Worm (Caenorhabditis elegans) whole organism, young adult: ENCODE results near the gene trcs-1.

Experiments used
- B0035.1 ChIP-seq: sonication (generic microtip); optimal IDR thresholded peaks from 2 replicates; lab custom pipeline; 2016; ENCODE audit warnings: missing genetic modification characterization, mild to moderate bottlenecking, missing compliant biosample characterization, missing genotype, missing genetic modification reagents
- B0261.1 ChIP-seq: sonication (generic microtip); optimal IDR thresholded peaks from 2 replicates; lab custom pipeline; 2016; ENCODE audit warnings: mild to moderate bottlenecking, missing genetic modification characterization, moderate library complexity, missing compliant biosample characterization
- C17E4.6 ChIP-seq: fragments of 200-800 bp; sonication (Bioruptor generic); IDR thresholded peaks from 2 replicates; pipeline ENCODE4 v1.3.6; 2022; ENCODE audit warnings: missing genetic modification reagents, missing genetic modification characterization, missing compliant biosample characterization
- D2030.7 ChIP-seq: fragments of 200-800 bp; sonication (Bioruptor generic); IDR thresholded peaks from 2 replicates; pipeline ENCODE4 v1.3.6; 2022; ENCODE audit warnings: missing genetic modification reagents, missing genetic modification characterization, missing compliant biosample characterization
- F37B4.10 ChIP-seq: fragments of 200-800 bp; sonication (Bioruptor generic); IDR thresholded peaks from 2 replicates; pipeline ENCODE4 v1.3.6; 2022; ENCODE audit warnings: missing genetic modification characterization, missing compliant biosample characterization
- F39B2.1 ChIP-seq: fragments of 200-800 bp; sonication (Bioruptor generic); IDR thresholded peaks from 2 replicates; pipeline ENCODE4 v1.3.6; 2022; ENCODE audit warnings: missing genetic modification reagents, missing genetic modification characterization, missing compliant biosample characterization
- Y53G8AR.9 ChIP-seq: fragments of 200-800 bp; sonication (Bioruptor generic); conservative IDR thresholded peaks from 2 replicates; pipeline ENCODE4 v1.3.6; 2022; ENCODE audit warnings: missing genetic modification reagents, missing genetic modification characterization, missing compliant biosample characterization
- Y56A3A.18 ChIP-seq: fragments of 200-800 bp; sonication (Bioruptor generic); IDR thresholded peaks from 2 replicates; pipeline ENCODE4 v1.3.6; 2022; ENCODE audit warnings: missing genetic modification reagents, missing genetic modification characterization, missing compliant biosample characterization
- Y67H2A.10 ChIP-seq: fragments of 200-800 bp; sonication (Bioruptor generic); conservative IDR thresholded peaks from 2 replicates; pipeline ENCODE4 v1.3.6; 2022; ENCODE audit warnings: missing genetic modification reagents, missing genetic modification characterization, missing compliant biosample characterization
- ama-1 ChIP-seq, 3 experiments: fragments of 150-350 bp in 1 of 3; sonication (generic microtip) in 2 of 3; optimal IDR thresholded peaks; 2 replicates each; lab custom pipeline; 2014 to 2018; ENCODE audit warnings: missing biosample characterization in 2 of 3, missing genetic modification characterization in 2 of 3, missing genetic modification reagents in 2 of 3
- aptf-2 ChIP-seq: fragments of 200-800 bp; sonication (Bioruptor generic); conservative IDR thresholded peaks from 2 replicates; pipeline ENCODE4 v1.3.6; 2022; ENCODE audit warnings: missing genetic modification reagents, missing genetic modification characterization, missing compliant biosample characterization
- attf-5 ChIP-seq: fragments of 200-800 bp; sonication (Bioruptor generic); optimal IDR thresholded peaks from 2 replicates; lab custom pipeline; 2018; ENCODE audit warnings: mild to moderate bottlenecking, missing genetic modification characterization, missing compliant biosample characterization
- cebp-1 ChIP-seq, 2 experiments: fragments of 200-800 bp in 1 of 2; sonication (Bioruptor generic) in 1 of 2; sonication (generic microtip) in 1 of 2; IDR thresholded peaks in 1 of 2; optimal IDR thresholded peaks in 1 of 2; 2 replicates each; pipeline versions ENCODE4 v1.3.6 to Lab custom; 2017 to 2022; ENCODE audit warnings: missing compliant biosample characterization in 2 of 2, missing genetic modification characterization in 2 of 2, mild to moderate bottlenecking in 1 of 2, missing genetic modification reagents in 1 of 2, moderate library complexity in 1 of 2
- cebp-2 ChIP-seq: fragments of 200-800 bp; sonication (Bioruptor generic); IDR thresholded peaks from 2 replicates; pipeline ENCODE4 v1.3.6; 2022; ENCODE audit warnings: missing genetic modification characterization, missing compliant biosample characterization
- ceh-91 ChIP-seq: fragments of 200-800 bp; sonication (Bioruptor generic); IDR thresholded peaks from 2 replicates; pipeline ENCODE4 v1.3.6; 2022; ENCODE audit warnings: missing genetic modification reagents, missing genetic modification characterization, missing compliant biosample characterization
- dpl-1 ChIP-seq: fragments of 150-350 bp; optimal IDR thresholded peaks from 2 replicates; lab custom pipeline; 2014; ENCODE audit warnings: missing biosample characterization, missing genetic modification reagents, missing genetic modification characterization
- fkh-3 ChIP-seq: sonication (generic microtip); optimal IDR thresholded peaks from 2 replicates; lab custom pipeline; 2016; ENCODE audit warnings: mild to moderate bottlenecking, missing genetic modification characterization, missing compliant biosample characterization
- hsf-1 ChIP-seq: fragments of 200-800 bp; sonication (Bioruptor generic); IDR thresholded peaks from 2 replicates; pipeline ENCODE4 v1.3.6; 2022; ENCODE audit warnings: missing genetic modification reagents, missing genetic modification characterization, missing compliant biosample characterization
- let-607 ChIP-seq, 2 experiments: fragments of 200-800 bp in 1 of 2; sonication (Bioruptor generic) in 1 of 2; sonication (generic microtip) in 1 of 2; optimal IDR thresholded peaks; 2 replicates each; lab custom pipeline; 2016 to 2018; ENCODE audit warnings: mild to moderate bottlenecking in 2 of 2, missing compliant biosample characterization in 2 of 2, missing genetic modification characterization in 2 of 2, moderate library complexity in 2 of 2, missing genotype in 1 of 2
- mel-28 ChIP-seq: sonication (generic microtip); optimal IDR thresholded peaks from 2 replicates; lab custom pipeline; 2016; ENCODE audit warnings: borderline replicate concordance, mild to moderate bottlenecking, missing genetic modification characterization, missing compliant biosample characterization
- mes-4 ChIP-seq: sonication (generic microtip); optimal IDR thresholded peaks from 2 replicates; lab custom pipeline; 2016; ENCODE audit warnings: missing genotype, missing genetic modification characterization, missing compliant biosample characterization
- mxl-1 ChIP-seq: sonication (generic microtip); optimal IDR thresholded peaks from 2 replicates; lab custom pipeline; 2016; ENCODE audit warnings: missing genetic modification characterization, missing compliant biosample characterization
- nhr-80 ChIP-seq: sonication (generic microtip); optimal IDR thresholded peaks from 2 replicates; lab custom pipeline; 2016; ENCODE audit warnings: missing genetic modification characterization, missing compliant biosample characterization
- pha-4 ChIP-seq: fragments of 150-350 bp; sonication (generic microtip); optimal IDR thresholded peaks from 2 replicates; lab custom pipeline; 2014; ENCODE audit warnings: missing biosample characterization, missing genetic modification reagents, missing genetic modification characterization
- rcor-1 ChIP-seq: fragments of 200-800 bp; sonication (Bioruptor generic); IDR thresholded peaks from 2 replicates; pipeline ENCODE4 v1.3.6; 2022; ENCODE audit warnings: missing genetic modification reagents, missing genetic modification characterization, missing compliant biosample characterization
- repo-1 ChIP-seq: sonication (generic microtip); optimal IDR thresholded peaks from 2 replicates; lab custom pipeline; 2017; ENCODE audit warnings: mild to moderate bottlenecking, missing genetic modification characterization, missing compliant biosample characterization
- rpc-1 ChIP-seq, 2 experiments: fragments of 150-350 bp in 1 of 2; sonication (generic microtip) in 1 of 2; optimal IDR thresholded peaks; 2 replicates each; lab custom pipeline; 2014 to 2018; ENCODE audit warnings: missing biosample characterization in 1 of 2, missing genetic modification characterization in 1 of 2, missing genetic modification reagents in 1 of 2, missing genotype in 1 of 2
- snpc-1.1 ChIP-seq: sonication (generic microtip); optimal IDR thresholded peaks from 2 replicates; lab custom pipeline; 2017; ENCODE audit warnings: missing genetic modification characterization, mild to moderate bottlenecking, missing compliant biosample characterization, antibody characterized with exemption, moderate library complexity, missing genotype, missing genetic modification reagents; ENCODE audit not compliant: insufficient read depth
- snpc-4 ChIP-seq, 5 experiments: fragments of 150-350 bp in 1 of 5; sonication (generic microtip) in 4 of 5; optimal IDR thresholded peaks; 2 replicates each; lab custom pipeline; 2014 to 2018; ENCODE audit warnings: missing genetic modification characterization in 5 of 5, missing biosample characterization in 3 of 5, antibody characterized with exemption in 2 of 5, mild to moderate bottlenecking in 2 of 5, missing compliant biosample characterization in 2 of 5, missing genotype in 2 of 5, moderate library complexity in 2 of 5, missing genetic modification reagents in 1 of 5
- somi-1 ChIP-seq: fragments of 200-800 bp; sonication (Bioruptor generic); optimal IDR thresholded peaks from 2 replicates; lab custom pipeline; 2018; ENCODE audit warnings: mild to moderate bottlenecking, missing genetic modification characterization, missing compliant biosample characterization
- sptf-2 ChIP-seq: fragments of 200-800 bp; sonication (Bioruptor generic); optimal IDR thresholded peaks from 2 replicates; lab custom pipeline; 2018; ENCODE audit warnings: mild to moderate bottlenecking, missing genetic modification characterization, missing compliant biosample characterization
- tlf-1 ChIP-seq: fragments of 200-800 bp; sonication (Bioruptor generic); optimal IDR thresholded peaks from 2 replicates; lab custom pipeline; 2018; ENCODE audit warnings: mild to moderate bottlenecking, missing genetic modification characterization, missing compliant biosample characterization
- unc-62 ChIP-seq: fragments of 150-350 bp; optimal IDR thresholded peaks from 2 replicates; lab custom pipeline; 2014; ENCODE audit warnings: missing biosample characterization, missing genetic modification reagents, missing genetic modification characterization
- ztf-22 ChIP-seq: fragments of 200-800 bp; sonication (Bioruptor generic); optimal IDR thresholded peaks from 2 replicates; lab custom pipeline; 2018; ENCODE audit warnings: mild to moderate bottlenecking, missing genetic modification characterization, moderate library complexity, missing compliant biosample characterization
- ztf-28 ChIP-seq: fragments of 200-800 bp; sonication (Bioruptor generic); IDR thresholded peaks from 2 replicates; pipeline ENCODE4 v1.3.6; 2022; ENCODE audit warnings: missing genetic modification reagents, missing genetic modification characterization, missing compliant biosample characterization
- ztf-6 ChIP-seq: fragments of 200-800 bp; sonication (Bioruptor generic); IDR thresholded peaks from 2 replicates; pipeline ENCODE4 v1.3.6; 2022; ENCODE audit warnings: missing genetic modification reagents, missing genetic modification characterization, missing compliant biosample characterization

The trcs-1 gene

ce11 chrIV:9625829-9626228, 37.2 kb upstream of the trcs-1 start:
- TF ChIP-seq attf-5 (GFP tag; lab: Kevin White, UChicago) (peak; percentile 3), nhr-80 (tag; lab: Kevin White, UChicago) (peak; percentile 36), somi-1 (GFP tag; lab: Kevin White, UChicago) (no peak), fkh-3 (tag; lab: Kevin White, UChicago) (no peak), mxl-1 (no peak), tlf-1 (GFP tag; lab: Kevin White, UChicago) (no peak), ztf-28 (GFP tag; lab: Robert Waterston, UW) (no peak), repo-1 (no peak), F37B4.10 (no peak), Y53G8AR.9 (no peak), hsf-1 (no peak), cebp-1 (GFP tag; IDR thresholded peaks at IDR 0.05; lab: Robert Waterston, UW) (no peak), cebp-1 (tag; optimal IDR thresholded peaks at IDR 0.05; lab: Kevin White, UChicago) (peak; percentile 3), unc-62 (no peak), Y56A3A.18 (GFP tag; lab: Robert Waterston, UW) (no peak)

DNA sequence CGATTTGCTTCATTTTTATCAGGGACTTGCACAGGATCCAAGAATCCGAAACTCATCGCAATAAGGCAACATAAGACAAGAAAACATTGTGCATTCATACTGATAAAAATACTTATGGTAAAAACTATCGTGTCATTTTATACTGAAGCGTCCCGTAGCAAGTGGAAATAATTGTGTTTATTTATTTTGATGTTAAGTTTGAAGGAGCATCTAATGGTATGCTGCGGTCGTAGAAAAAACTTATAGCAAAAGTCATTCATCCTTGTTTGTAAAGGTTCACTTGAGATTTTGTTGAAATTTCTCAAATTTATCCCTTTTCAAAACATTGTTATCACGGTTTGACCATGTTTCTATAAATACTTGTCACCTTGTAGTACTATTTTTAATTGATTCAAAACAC, 36.3 kb upstream of the trcs-1 start, which contains the start of gene W09C2.10:
Gene W09C2.10 (minus strand): TSS at position 101 of the 400 bp plus-strand sequence.
- TF ChIP-seq B0035.1 (tag; lab: Kevin White, UChicago): no peak
- TF ChIP-seq dpl-1 (GFP tag; lab: Kevin White, UChicago): no peak
- no peak for TF ChIP-seq let-607 (tag; optimal IDR thresholded peaks at IDR 0.05; lab: Kevin White, UChicago)
- TF ChIP-seq D2030.7 (GFP tag; lab: Robert Waterston, UW): no peak
- no peak for TF ChIP-seq Y67H2A.10 (GFP tag; lab: Robert Waterston, UW)
- no peak for TF ChIP-seq C17E4.6
- no peak for TF ChIP-seq ztf-22 (GFP tag; lab: Kevin White, UChicago)
- no peak for TF ChIP-seq aptf-2
- no peak for TF ChIP-seq pha-4 (tag; lab: Kevin White, UChicago)
- no peak for TF ChIP-seq fkh-3 (tag; lab: Kevin White, UChicago)
- TF ChIP-seq mes-4 (tag; lab: Kevin White, UChicago): no peak
- TF ChIP-seq mel-28 (tag; lab: Kevin White, UChicago): no peak
- TF ChIP-seq rcor-1 (GFP tag; lab: Robert Waterston, UW): no peak
- no peak for TF ChIP-seq snpc-4 (GFP tag; optimal IDR thresholded peaks at IDR 0.05; lab: Kevin White, UChicago)
- TF ChIP-seq snpc-4 (tag; optimal IDR thresholded peaks at IDR 0.05; lab: Kevin White, UChicago): no peak
- no peak for TF ChIP-seq ztf-6 (GFP tag; lab: Robert Waterston, UW)
- TF ChIP-seq sptf-2 (GFP tag; lab: Kevin White, UChicago): no peak
- TF ChIP-seq F39B2.1 (GFP tag; lab: Robert Waterston, UW): no peak
- TF ChIP-seq B0261.1 (tag; lab: Kevin White, UChicago): no peak
- no peak for TF ChIP-seq rpc-1 (optimal IDR thresholded peaks at IDR 0.05; lab: Kevin White, UChicago)
- no peak for TF ChIP-seq rpc-1 (tag; optimal IDR thresholded peaks at IDR 0.05; lab: Kevin White, UChicago)
- TF ChIP-seq ama-1 (optimal IDR thresholded peaks at IDR 0.05; lab: Kevin White, UChicago): no peak
- no peak for TF ChIP-seq ama-1 (GFP tag; optimal IDR thresholded peaks at IDR 0.05; lab: Kevin White, UChicago)

DNA sequence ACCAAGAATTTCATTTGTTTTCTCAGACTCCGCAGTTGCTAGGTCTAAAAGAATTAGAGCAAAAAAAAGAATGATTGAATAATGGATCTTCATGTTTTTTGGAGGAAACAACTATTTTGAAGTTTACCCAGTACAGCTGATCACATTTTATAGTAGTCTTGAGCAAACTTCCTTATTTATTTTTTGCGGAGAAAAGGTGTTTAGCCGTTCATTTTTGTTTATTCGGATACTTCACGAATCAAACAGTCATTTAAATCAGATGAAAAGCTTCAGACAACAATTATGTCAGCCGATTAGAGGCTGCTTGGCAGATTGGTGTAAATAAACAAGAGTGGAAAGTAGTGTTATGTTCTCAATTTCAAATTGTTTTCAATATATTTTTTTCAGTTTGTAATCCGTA, 35.6 kb upstream of the trcs-1 start, which contains the start of gene W09C2.8:
Gene W09C2.8 (minus strand): TSS at position 101 of the 400 bp plus-strand sequence.
- TF ChIP-seq snpc-1.1: no peak
- TF ChIP-seq cebp-2 (GFP tag; lab: Robert Waterston, UW): no peak
- TF ChIP-seq ceh-91 (GFP tag; lab: Robert Waterston, UW): no peak
- no peak for TF ChIP-seq F37B4.10
